Fruit fly (Drosophila melanogaster) whole organism, embryonic: Measurements from ENCODE around the gene ben.

ENCODE experiments used
- Adf1 ChIP-seq: fragments of 200-800 bp; sonication (Bioruptor generic); IDR thresholded peaks from 2 replicates; pipeline ENCODE4 v1.3.6; 2022; ENCODE audit warnings: missing biosample characterization, missing genetic modification characterization
- Aef1 ChIP-seq: fragments of 200-800 bp; sonication (Bioruptor generic); IDR thresholded peaks from 3 replicates; pipeline ENCODE4 v1.3.6; 2022; ENCODE audit warnings: missing biosample characterization, missing genetic modification characterization
- CG1233 ChIP-seq: fragments of 200-800 bp; sonication (Bioruptor generic); optimal IDR thresholded peaks from 4 replicates; lab custom pipeline; 2018; ENCODE audit warnings: missing biosample characterization, mild to moderate bottlenecking, missing genetic modification characterization
- CG15479 ChIP-seq: fragments of 200-800 bp; sonication (Bioruptor generic); optimal IDR thresholded peaks from 3 replicates; lab custom pipeline; 2019; ENCODE audit warnings: missing biosample characterization, mild to moderate bottlenecking, missing genetic modification characterization, moderate library complexity
- CG15696 ChIP-seq: fragments of 200-800 bp; sonication (Bioruptor generic); optimal IDR thresholded peaks from 2 replicates; lab custom pipeline; 2019; ENCODE audit warnings: missing biosample characterization, mild to moderate bottlenecking, missing genetic modification characterization, moderate library complexity
- CG16779 ChIP-seq: fragments of 200-800 bp; sonication (Bioruptor generic); IDR thresholded peaks from 2 replicates; pipeline ENCODE4 v1.3.6; 2022; ENCODE audit warnings: missing biosample characterization, missing genetic modification characterization
- CG16813 ChIP-seq: fragments of 200-800 bp; sonication (Bioruptor generic); IDR thresholded peaks from 3 replicates; pipeline ENCODE4 v1.3.6; 2022; ENCODE audit warnings: missing biosample characterization, missing genetic modification characterization; ENCODE audit not compliant: partially characterized antibody
- CG1832 ChIP-seq: fragments of 200-800 bp; sonication (Bioruptor generic); optimal IDR thresholded peaks from 2 replicates; lab custom pipeline; 2017; ENCODE audit warnings: missing biosample characterization, mild to moderate bottlenecking, missing genetic modification characterization, inconsistent platforms
- CG2202 ChIP-seq: fragments of 200-800 bp; sonication (Bioruptor generic); optimal IDR thresholded peaks from 2 replicates; lab custom pipeline; 2018; ENCODE audit warnings: missing biosample characterization, mild to moderate bottlenecking, missing genetic modification characterization
- CG2889 ChIP-seq: fragments of 200-800 bp; sonication (Bioruptor generic); IDR thresholded peaks from 3 replicates; pipeline ENCODE4 v1.3.6; 2022; ENCODE audit warnings: missing biosample characterization, missing genetic modification characterization
- CG3163 ChIP-seq: fragments of 200-800 bp; sonication (Bioruptor generic); optimal IDR thresholded peaks from 3 replicates; lab custom pipeline; 2016; ENCODE audit warnings: missing biosample characterization, missing genetic modification characterization
- CG42726 ChIP-seq: fragments of 200-800 bp; sonication (Bioruptor generic); IDR thresholded peaks from 2 replicates; pipeline ENCODE4 v1.3.6; 2022; ENCODE audit warnings: missing biosample characterization, missing genetic modification characterization; ENCODE audit not compliant: partially characterized antibody
- CG4360 ChIP-seq: fragments of 200-800 bp; sonication (Bioruptor generic); IDR thresholded peaks from 2 replicates; pipeline ENCODE4 v1.3.6; 2022; ENCODE audit warnings: missing biosample characterization, missing genetic modification characterization
- CG6791 ChIP-seq: fragments of 200-800 bp; sonication (Bioruptor generic); IDR thresholded peaks from 3 replicates; pipeline ENCODE4 v1.3.6; 2022; ENCODE audit warnings: missing biosample characterization, missing genetic modification characterization; ENCODE audit not compliant: partially characterized antibody
- CG8478 ChIP-seq: fragments of >200 bp; optimal IDR thresholded peaks from 2 replicates; lab custom pipeline; 2018
- CG8924 ChIP-seq: fragments of 200-800 bp; optimal IDR thresholded peaks from 3 replicates; lab custom pipeline; 2019; ENCODE audit warnings: missing biosample characterization, mild to moderate bottlenecking, missing genetic modification characterization, moderate library complexity
- D ChIP-seq, 2 experiments: fragments of 200-800 bp in 1 of 2; fragments of >200 bp in 1 of 2; sonication (Bioruptor generic) in 1 of 2; optimal IDR thresholded peaks; 2 replicates in 1 of 2; 3 replicates in 1 of 2; lab custom pipeline; 2017; ENCODE audit warnings: mild to moderate bottlenecking in 1 of 2, missing biosample characterization in 1 of 2, missing genetic modification characterization in 1 of 2, missing genetic modification reagents in 1 of 2
- Dfd ChIP-seq, 2 experiments: fragments of >200 bp; optimal IDR thresholded peaks; 2 replicates each; lab custom pipeline; 2017; ENCODE audit warnings: missing biosample characterization in 2 of 2, missing genetic modification characterization in 2 of 2
- Eip74EF ChIP-seq, 2 experiments: fragments of 200-800 bp in 1 of 2; fragments of >200 bp in 1 of 2; sonication (Bioruptor generic) in 1 of 2; optimal IDR thresholded peaks; 2 replicates each; lab custom pipeline; 2017 to 2019; ENCODE audit warnings: missing biosample characterization in 2 of 2, missing genetic modification characterization in 2 of 2, mild to moderate bottlenecking in 1 of 2, moderate library complexity in 1 of 2
- HmgD ChIP-seq: fragments of 200-800 bp; sonication (Bioruptor generic); optimal IDR thresholded peaks from 3 replicates; lab custom pipeline; 2016; ENCODE audit warnings: missing biosample characterization, missing genetic modification characterization
- Nf-YA ChIP-seq: fragments of 200-800 bp; sonication (Bioruptor generic); IDR thresholded peaks from 2 replicates; pipeline ENCODE4 v1.3.6; 2022; ENCODE audit warnings: missing biosample characterization, missing genetic modification characterization
- Nf-YB ChIP-seq: fragments of 200-800 bp; sonication (Bioruptor generic); optimal IDR thresholded peaks from 3 replicates; lab custom pipeline; 2019; ENCODE audit warnings: missing biosample characterization, mild to moderate bottlenecking, missing genetic modification characterization, moderate library complexity
- Nf-YC ChIP-seq: fragments of 200-800 bp; optimal IDR thresholded peaks from 3 replicates; lab custom pipeline; 2019; ENCODE audit warnings: missing biosample characterization, mild to moderate bottlenecking, missing genetic modification characterization, moderate library complexity
- Scr ChIP-seq: fragments of 200-800 bp; sonication (Bioruptor generic); IDR thresholded peaks from 2 replicates; pipeline ENCODE4 v1.3.6; 2022; ENCODE audit warnings: missing biosample characterization, missing genetic modification characterization; ENCODE audit not compliant: partially characterized antibody
- Trl ChIP-seq, 3 experiments: fragments of >200 bp in 2 of 3; fragments of 200-800 bp in 1 of 3; sonication (Bioruptor generic) in 1 of 3; optimal IDR thresholded peaks; 2 replicates in 1 of 3; 3 replicates in 2 of 3; lab custom pipeline; 2016 to 2017; ENCODE audit warnings: missing biosample characterization in 1 of 3, missing genetic modification characterization in 1 of 3
- Xbp1 ChIP-seq: fragments of 200-800 bp; sonication (Bioruptor generic); optimal IDR thresholded peaks from 3 replicates; lab custom pipeline; 2016; ENCODE audit warnings: missing biosample characterization, mild to moderate bottlenecking, missing genetic modification characterization
- bab2 ChIP-seq: fragments of 200-800 bp; sonication (Bioruptor generic); optimal IDR thresholded peaks from 2 replicates; lab custom pipeline; 2016; ENCODE audit warnings: missing biosample characterization, missing genetic modification characterization
- bsh ChIP-seq, 2 experiments: fragments of 200-800 bp; sonication (Bioruptor generic); optimal IDR thresholded peaks; 2 replicates each; lab custom pipeline; 2017 to 2018; ENCODE audit warnings: mild to moderate bottlenecking in 2 of 2, missing biosample characterization in 2 of 2, missing genetic modification characterization in 2 of 2, moderate library complexity in 1 of 2
- cad ChIP-seq: fragments of >200 bp; optimal IDR thresholded peaks from 2 replicates; lab custom pipeline; 2017; ENCODE audit warnings: missing biosample characterization, missing genetic modification characterization
- chinmo ChIP-seq: fragments of 200-800 bp; sonication (Bioruptor generic); IDR thresholded peaks from 4 replicates; pipeline ENCODE4 v1.3.6; 2022; ENCODE audit warnings: missing biosample characterization, missing genetic modification characterization; ENCODE audit not compliant: partially characterized antibody
- crol ChIP-seq: fragments of 200-800 bp; sonication (Bioruptor generic); IDR thresholded peaks from 2 replicates; pipeline ENCODE4 v1.3.6; 2022; ENCODE audit warnings: missing biosample characterization, missing genetic modification characterization
- crp ChIP-seq, 2 experiments: fragments of 200-800 bp; sonication (Bioruptor generic); optimal IDR thresholded peaks; 2 replicates in 1 of 2; 3 replicates in 1 of 2; lab custom pipeline; 2017; ENCODE audit warnings: missing biosample characterization in 2 of 2, missing genetic modification characterization in 2 of 2, mild to moderate bottlenecking in 1 of 2, moderate library complexity in 1 of 2
- ewg ChIP-seq: fragments of 200-800 bp; sonication (Bioruptor generic); optimal IDR thresholded peaks from 3 replicates; lab custom pipeline; 2017; ENCODE audit warnings: mild to moderate bottlenecking, missing biosample characterization, missing genetic modification reagents, missing genetic modification characterization
- fd96Cb ChIP-seq: fragments of 200-800 bp; sonication (Bioruptor generic); optimal IDR thresholded peaks from 2 replicates; lab custom pipeline; 2018; ENCODE audit warnings: missing biosample characterization, mild to moderate bottlenecking, missing genetic modification characterization, moderate library complexity
- hb ChIP-seq: fragments of 200-800 bp; sonication (Bioruptor generic); IDR thresholded peaks from 3 replicates; pipeline ENCODE4 v1.3.6; 2022; ENCODE audit warnings: missing biosample characterization, missing genetic modification characterization; ENCODE audit not compliant: partially characterized antibody
- kah ChIP-seq: fragments of 200-800 bp; sonication (Bioruptor generic); optimal IDR thresholded peaks from 2 replicates; lab custom pipeline; 2018; ENCODE audit warnings: missing biosample characterization, mild to moderate bottlenecking, missing genetic modification characterization
- ken ChIP-seq: fragments of 200-800 bp; sonication (Bioruptor generic); IDR thresholded peaks from 3 replicates; pipeline ENCODE4 v1.3.6; 2022; ENCODE audit warnings: missing biosample characterization, missing genetic modification characterization
- klu ChIP-seq: fragments of 200-800 bp; sonication (Bioruptor generic); IDR thresholded peaks from 2 replicates; pipeline ENCODE4 v1.3.6; 2022; ENCODE audit warnings: missing biosample characterization, missing genetic modification characterization
- kni ChIP-seq: fragments of 200-800 bp; sonication (Bioruptor generic); optimal IDR thresholded peaks from 3 replicates; lab custom pipeline; 2017; ENCODE audit warnings: mild to moderate bottlenecking, missing biosample characterization, missing genetic modification reagents, missing genetic modification characterization
- knrl ChIP-seq: fragments of 200-800 bp; sonication (Bioruptor generic); IDR thresholded peaks from 3 replicates; pipeline ENCODE4 v1.3.6; 2022; ENCODE audit warnings: missing biosample characterization, missing genetic modification characterization; ENCODE audit not compliant: partially characterized antibody
- lbe ChIP-seq: fragments of 200-800 bp; sonication (Bioruptor generic); optimal IDR thresholded peaks from 2 replicates; lab custom pipeline; 2016; ENCODE audit warnings: missing biosample characterization, mild to moderate bottlenecking, missing genetic modification characterization
- psq ChIP-seq: fragments of 200-800 bp; sonication (Bioruptor generic); optimal IDR thresholded peaks from 2 replicates; lab custom pipeline; 2017; ENCODE audit warnings: missing biosample characterization, missing genetic modification characterization
- pum ChIP-seq: fragments of 200-800 bp; sonication (Bioruptor generic); optimal IDR thresholded peaks from 2 replicates; lab custom pipeline; 2016; ENCODE audit warnings: missing biosample characterization, missing genetic modification characterization
- sna ChIP-seq: fragments of 200-800 bp; sonication (Bioruptor generic); IDR thresholded peaks from 2 replicates; pipeline ENCODE4 v1.3.6; 2022; ENCODE audit warnings: missing biosample characterization, missing genetic modification characterization; ENCODE audit not compliant: partially characterized antibody
- sqz ChIP-seq: fragments of 200-800 bp; sonication (Bioruptor generic); optimal IDR thresholded peaks from 3 replicates; lab custom pipeline; 2018; ENCODE audit warnings: missing biosample characterization, mild to moderate bottlenecking, missing genetic modification characterization
- sr ChIP-seq: fragments of 200-800 bp; sonication (Bioruptor generic); IDR thresholded peaks from 3 replicates; pipeline ENCODE4 v1.3.6; 2022; ENCODE audit warnings: missing biosample characterization, missing genetic modification characterization
- twi ChIP-seq: fragments of 200-800 bp; optimal IDR thresholded peaks from 2 replicates; lab custom pipeline; 2019; ENCODE audit warnings: missing biosample characterization, mild to moderate bottlenecking, missing genetic modification characterization, moderate library complexity

The ben gene

dm6 chrX:13994783-13995341, 1.3 kb upstream of the ben start (continued):
- TF ChIP-seq CG15696 (tag; lab: Kevin White, UChicago), result peak; percentile 39
- TF ChIP-seq Eip74EF (GFP tag; optimal IDR thresholded peaks at IDR 0.05; lab: Kevin White, UChicago), result peak in 1 of 2 experiments; percentile 50
- TF ChIP-seq bab2 (GFP tag; lab: Kevin White, UChicago), result no peak
- TF ChIP-seq pum (GFP tag; lab: Kevin White, UChicago), result no peak
- peak; percentile 9 for TF ChIP-seq cad (GFP tag; lab: Kevin White, UChicago)
- TF ChIP-seq ken (GFP tag; lab: Robert Waterston, UW), result no peak
- TF ChIP-seq CG2889, result no peak
- TF ChIP-seq Nf-YB (GFP tag; lab: Kevin White, UChicago), result peak; percentile 99
- no peak for TF ChIP-seq fd96Cb (tag; lab: Kevin White, UChicago)
- TF ChIP-seq CG8924 (tag; lab: Kevin White, UChicago), result peak; percentile 31
- 0 out of 2 replicates have a peak, but pooled peaks have one; percentile 51 for TF ChIP-seq sna (GFP tag; lab: Robert Waterston, UW)
- TF ChIP-seq chinmo, result peak; percentile 80; the same call in 3 of the 4 replicates
- peak; percentile 24 to 58 for TF ChIP-seq Trl (optimal IDR thresholded peaks at IDR 0.05; lab: Kevin White, UChicago)
- no peak for TF ChIP-seq Trl (GFP tag; optimal IDR thresholded peaks at IDR 0.05; lab: Kevin White, UChicago)
- peak; percentile 79 for TF ChIP-seq kah (GFP tag; lab: Kevin White, UChicago)
- peak in 1 of 2 experiments; percentile 7 for TF ChIP-seq crp (GFP tag; optimal IDR thresholded peaks at IDR 0.05; lab: Kevin White, UChicago)
- peak; percentile 75 for TF ChIP-seq Aef1
- TF ChIP-seq sr (GFP tag; lab: Robert Waterston, UW), result peak; percentile 17
- peak; percentile 63 for TF ChIP-seq CG3163
- TF ChIP-seq psq (GFP tag; lab: Kevin White, UChicago), result peak; percentile 49
- TF ChIP-seq CG16779, result no peak
- no peak for TF ChIP-seq hb (GFP tag; lab: Robert Waterston, UW)
- TF ChIP-seq CG15479, result peak; percentile 41
- no peak for TF ChIP-seq klu (GFP tag; lab: Robert Waterston, UW)
- TF ChIP-seq CG1233 (GFP tag; lab: Kevin White, UChicago), result no peak
- peak; percentile 75 for TF ChIP-seq CG1832 (GFP tag; lab: Kevin White, UChicago)
- TF ChIP-seq Scr (GFP tag; lab: Robert Waterston, UW), result no peak
- TF ChIP-seq CG6791 (GFP tag; lab: Robert Waterston, UW), result 0 out of 3 replicates have a peak, but pooled peaks have one; percentile 35
- TF ChIP-seq CG42726 (GFP tag; lab: Robert Waterston, UW), result no peak
- no peak for TF ChIP-seq Xbp1 (GFP tag; lab: Kevin White, UChicago)
- peak; percentile 92 for TF ChIP-seq D (optimal IDR thresholded peaks at IDR 0.05; lab: Kevin White, UChicago)
- no peak for TF ChIP-seq D (GFP tag; optimal IDR thresholded peaks at IDR 0.05; lab: Kevin White, UChicago)
- TF ChIP-seq CG4360 (GFP tag; lab: Robert Waterston, UW), result peak; percentile 96
- TF ChIP-seq CG8478 (lab: Kevin White, UChicago), result peak; percentile 98
- peak; percentile 47 for TF ChIP-seq twi (tag; lab: Kevin White, UChicago)
- TF ChIP-seq HmgD (GFP tag; lab: Kevin White, UChicago), result peak; percentile 42
- TF ChIP-seq Nf-YC (tag; lab: Kevin White, UChicago), result peak; percentile 97
- peak; percentile 93 for TF ChIP-seq sqz (GFP tag; lab: Kevin White, UChicago)
- peak in 1 of 2 experiments; percentile 57 for TF ChIP-seq bsh (GFP tag; optimal IDR thresholded peaks at IDR 0.05; lab: Kevin White, UChicago)
- TF ChIP-seq CG16813 (GFP tag; lab: Robert Waterston, UW), result 0 out of 3 replicates have a peak, but pooled peaks have one; percentile 13
- no peak for TF ChIP-seq ewg (GFP tag; lab: Kevin White, UChicago)
- peak; percentile 92 for TF ChIP-seq crol
- peak; percentile 39; the same call in 1 of the 2 replicates for TF ChIP-seq Adf1 (GFP tag; lab: Robert Waterston, UW)
- TF ChIP-seq Nf-YA (GFP tag; lab: Robert Waterston, UW), result peak; percentile 75
- TF ChIP-seq CG2202, result no peak
- peak; percentile 22; the same call in 1 of the 3 replicates for TF ChIP-seq knrl
- peak; percentile 79 for TF ChIP-seq kni (GFP tag; lab: Kevin White, UChicago)
- TF ChIP-seq Dfd (GFP tag; optimal IDR thresholded peaks at IDR 0.05; lab: Kevin White, UChicago), result peak in 1 of 2 experiments; percentile 14
- TF ChIP-seq lbe (GFP tag; lab: Kevin White, UChicago), result peak; percentile 29
